Worm (Caenorhabditis elegans) whole organism, L4/young adult: ENCODE data around the gene mig-17.

Experiments used
- dao-5 ChIP-seq: sonication (generic microtip); optimal IDR thresholded peaks from 2 replicates; lab custom pipeline; 2016; ENCODE audit warnings: missing genotype, missing genetic modification characterization, moderate library complexity, missing compliant biosample characterization
- him-1 ChIP-seq: sonication (generic microtip); optimal IDR thresholded peaks from 2 replicates; lab custom pipeline; 2016; ENCODE audit warnings: missing genotype, missing genetic modification reagents, missing genetic modification characterization, missing compliant biosample characterization

DNA sequence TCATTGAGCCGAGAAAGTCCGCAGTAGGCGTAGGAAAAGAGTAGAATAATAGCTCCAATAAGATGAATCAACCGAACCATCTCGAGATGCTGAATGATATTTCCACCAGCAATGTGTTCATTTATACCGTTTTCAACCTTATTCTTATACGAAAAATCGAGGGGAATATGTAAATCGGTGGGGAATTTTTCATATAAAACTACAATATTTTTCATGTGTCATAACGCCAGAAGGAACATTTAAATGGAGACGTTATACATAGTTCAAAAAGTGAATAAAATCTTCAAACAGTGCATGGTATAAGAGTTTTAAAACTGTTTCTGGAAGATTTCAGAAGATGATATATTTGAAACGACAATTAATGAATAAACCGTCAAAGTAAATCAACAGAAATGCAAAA, 43.9 kb upstream of the mig-17 start, which contains the start of gene nas-19:
- TF ChIP-seq dao-5 (tag; lab: Kevin White, UChicago) (no peak), him-1 (tag; lab: Kevin White, UChicago) (no peak)
